Fruit fly (Drosophila melanogaster): ENCODE results near the gene Rbf.

dm6 chrX:767928-768327 is 33.4 kb downstream of the Rbf start:
- TF ChIP-seq topi (GFP tag; optimal IDR thresholded peaks at IDR 0.05) (peak; percentile 60), CG3919 (GFP tag; optimal IDR thresholded peaks at IDR 0.05) (peak; percentile 52), CG9139 (GFP tag; optimal IDR thresholded peaks at IDR 0.05) (peak; percentile 7), cyc (GFP tag; optimal IDR thresholded peaks at IDR 0.05) (peak; percentile 19), CG11294 (GFP tag; IDR thresholded peaks at IDR 0.05) (no peak), CG32006 (GFP tag; optimal IDR thresholded peaks at IDR 0.05) (no peak), salr (GFP tag; optimal IDR thresholded peaks at IDR 0.05) (peak in 1 of 2 experiments; percentile 52), CG6854 (GFP tag; optimal IDR thresholded peaks at IDR 0.05) (peak; percentile 77), acj6 (GFP tag; optimal IDR thresholded peaks at IDR 0.05) (peak; percentile 19), Ets21C (GFP tag; optimal IDR thresholded peaks at IDR 0.05) (no peak), Hr39 (GFP tag; optimal IDR thresholded peaks at IDR 0.05) (no peak), CG6163 (GFP tag; IDR thresholded peaks at IDR 0.05) (peak; percentile 75), CG8632 (GFP tag; optimal IDR thresholded peaks at IDR 0.05) (peak; percentile 64), Sox102F (GFP tag; optimal IDR thresholded peaks at IDR 0.05) (peak; percentile 65)
